Worm (Caenorhabditis elegans) whole organism, L2 larva: ENCODE measurements around the gene fbxa-155.

Experiments
- lsy-2 ChIP-seq, 2 experiments: fragments of 150-350 bp in 1 of 2; sonication (generic microtip) in 1 of 2; optimal IDR thresholded peaks; 2 replicates each; lab custom pipeline; 2014 to 2017; ENCODE audit warnings: missing biosample characterization in 2 of 2, missing genetic modification characterization in 2 of 2
- nhr-11 ChIP-seq: fragments of 150-350 bp; optimal IDR thresholded peaks from 2 replicates; lab custom pipeline; 2014; ENCODE audit warnings: missing biosample characterization, missing genetic modification characterization
- nhr-25 ChIP-seq: fragments of 150-350 bp; sonication (generic microtip); optimal IDR thresholded peaks from 3 replicates; lab custom pipeline; 2014; ENCODE audit warnings: missing biosample characterization, missing genetic modification characterization
- unc-55 ChIP-seq: fragments of 150-350 bp; sonication (generic microtip); optimal IDR thresholded peaks from 3 replicates; lab custom pipeline; 2014; ENCODE audit warnings: missing biosample characterization, missing genetic modification reagents, missing genetic modification characterization
- ztf-1 ChIP-seq: fragments of 200-800 bp; sonication (Bioruptor generic); conservative IDR thresholded peaks from 2 replicates; pipeline ENCODE4 v1.3.6; 2022; ENCODE audit warnings: missing genetic modification characterization, missing compliant biosample characterization
- ztf-11 ChIP-seq: sonication (generic microtip); optimal IDR thresholded peaks from 2 replicates; lab custom pipeline; 2017; ENCODE audit warnings: missing biosample characterization, missing genetic modification characterization

DNA sequence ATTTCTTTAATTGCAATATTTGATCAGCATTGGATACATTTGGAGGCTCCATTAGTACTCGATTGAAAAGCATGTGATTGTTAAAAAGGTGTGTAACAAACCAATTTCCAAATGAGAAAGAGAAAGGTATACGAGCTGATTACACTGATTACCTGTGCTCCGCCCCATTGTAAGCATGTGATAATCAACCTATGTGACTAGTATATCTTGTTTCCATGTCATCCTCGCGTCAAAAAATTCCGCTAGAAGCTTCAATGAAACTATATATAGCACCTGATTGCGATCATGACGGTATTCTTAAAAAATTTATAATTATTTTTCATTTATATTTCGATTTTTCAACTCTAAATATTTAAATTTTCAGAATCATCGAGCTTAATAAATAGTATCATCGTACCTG, 20.5 kb upstream of the fbxa-155 start, which contains the start of gene M04D8.4:
- TF ChIP-seq ztf-11 (no peak), unc-55 (GFP tag; lab: Kevin White, UChicago) (no peak), nhr-11 (tag; lab: Kevin White, UChicago) (no peak), lsy-2 (tag; optimal IDR thresholded peaks at IDR 0.05; lab: Kevin White, UChicago) (no peak), ztf-1 (GFP tag; lab: Robert Waterston, UW) (no peak), nhr-25 (tag; lab: Kevin White, UChicago) (no peak)
